Worm (Caenorhabditis elegans) whole organism, L2 larva: ENCODE results near the gene Y41D4A.6.

Experiments
- C34F6.9 ChIP-seq: fragments of 150-350 bp; optimal IDR thresholded peaks from 2 replicates; lab custom pipeline; 2014; ENCODE audit warnings: missing biosample characterization, missing genetic modification characterization
- F13H6.1 ChIP-seq: sonication (generic microtip); optimal IDR thresholded peaks from 2 replicates; lab custom pipeline; 2016; ENCODE audit warnings: missing genetic modification characterization, missing compliant biosample characterization
- R02D3.7 ChIP-seq: fragments of 150-350 bp; optimal IDR thresholded peaks from 2 replicates; lab custom pipeline; 2014; ENCODE audit warnings: missing biosample characterization, missing genetic modification characterization
- Y55F3AM.14 ChIP-seq: fragments of 200-800 bp; sonication (Bioruptor generic); optimal IDR thresholded peaks from 2 replicates; lab custom pipeline; 2018; ENCODE audit warnings: mild to moderate bottlenecking, missing genetic modification characterization, missing compliant biosample characterization
- ZK546.5 ChIP-seq: sonication (generic microtip); optimal IDR thresholded peaks from 2 replicates; lab custom pipeline; 2017; ENCODE audit warnings: missing biosample characterization, missing genetic modification characterization
- aly-2 ChIP-seq: fragments of 150-350 bp; optimal IDR thresholded peaks from 2 replicates; lab custom pipeline; 2014; ENCODE audit warnings: missing biosample characterization, missing genetic modification characterization
- ama-1 ChIP-seq: fragments of 150-350 bp; optimal IDR thresholded peaks from 2 replicates; lab custom pipeline; 2018; ENCODE audit warnings: inconsistent platforms
- blmp-1 ChIP-seq: sonication (generic microtip); optimal IDR thresholded peaks from 2 replicates; lab custom pipeline; 2017; ENCODE audit warnings: missing genetic modification characterization, mild to moderate bottlenecking, missing compliant biosample characterization, antibody characterized with exemption, moderate library complexity; ENCODE audit not compliant: insufficient read depth
- ceh-82 ChIP-seq: fragments of 150-350 bp; optimal IDR thresholded peaks from 2 replicates; lab custom pipeline; 2014; ENCODE audit warnings: missing biosample characterization, missing genetic modification characterization
- crh-2 ChIP-seq: sonication (generic microtip); optimal IDR thresholded peaks from 2 replicates; lab custom pipeline; 2017; ENCODE audit warnings: missing biosample characterization, missing genetic modification characterization
- egl-27 ChIP-seq: sonication (generic microtip); optimal IDR thresholded peaks from 3 replicates; lab custom pipeline; 2017; ENCODE audit warnings: missing biosample characterization, missing genetic modification reagents, missing genetic modification characterization
- fos-1 ChIP-seq: fragments of 150-350 bp; optimal IDR thresholded peaks from 2 replicates; lab custom pipeline; 2014; ENCODE audit warnings: missing biosample characterization, missing genetic modification characterization
- gmeb-1 ChIP-seq: fragments of 150-350 bp; optimal IDR thresholded peaks from 2 replicates; lab custom pipeline; 2014; ENCODE audit warnings: missing biosample characterization, missing genetic modification characterization
- lin-11 ChIP-seq: fragments of 150-350 bp; sonication (generic microtip); optimal IDR thresholded peaks from 2 replicates; lab custom pipeline; 2014; ENCODE audit warnings: missing biosample characterization, missing genetic modification characterization, inconsistent platforms, mixed read lengths
- lin-13 ChIP-seq: fragments of 150-350 bp; optimal IDR thresholded peaks from 2 replicates; lab custom pipeline; 2014; ENCODE audit warnings: missing biosample characterization, missing genetic modification reagents, missing genetic modification characterization
- mab-5 ChIP-seq: fragments of 150-350 bp; optimal IDR thresholded peaks from 2 replicates; lab custom pipeline; 2014; ENCODE audit warnings: missing biosample characterization, missing genetic modification characterization
- mbf-1 ChIP-seq: sonication (generic microtip); optimal IDR thresholded peaks from 2 replicates; lab custom pipeline; 2017; ENCODE audit warnings: missing biosample characterization, missing genetic modification characterization
- nhr-10 ChIP-seq: sonication (generic microtip); optimal IDR thresholded peaks from 2 replicates; lab custom pipeline; 2017; ENCODE audit warnings: missing biosample characterization, missing genetic modification characterization
- nhr-129 ChIP-seq: fragments of 150-350 bp; optimal IDR thresholded peaks from 2 replicates; lab custom pipeline; 2014; ENCODE audit warnings: missing biosample characterization, missing genetic modification characterization
- nhr-21 ChIP-seq: fragments of 150-350 bp; optimal IDR thresholded peaks from 2 replicates; lab custom pipeline; 2014; ENCODE audit warnings: missing biosample characterization, missing genetic modification characterization
- nhr-23 ChIP-seq: fragments of 150-350 bp; optimal IDR thresholded peaks from 2 replicates; lab custom pipeline; 2014; ENCODE audit warnings: missing biosample characterization, missing genetic modification reagents, missing genetic modification characterization
- nhr-237 ChIP-seq: fragments of 150-350 bp; optimal IDR thresholded peaks from 2 replicates; lab custom pipeline; 2014; ENCODE audit warnings: missing biosample characterization, missing genetic modification characterization
- nhr-25 ChIP-seq: fragments of 150-350 bp; sonication (generic microtip); optimal IDR thresholded peaks from 3 replicates; lab custom pipeline; 2014; ENCODE audit warnings: missing biosample characterization, missing genetic modification characterization
- nhr-6 ChIP-seq: fragments of 150-350 bp; optimal IDR thresholded peaks from 2 replicates; lab custom pipeline; 2014; ENCODE audit warnings: missing biosample characterization, missing genetic modification characterization
- nhr-77 ChIP-seq: fragments of 150-350 bp; optimal IDR thresholded peaks from 2 replicates; lab custom pipeline; 2014; ENCODE audit warnings: missing biosample characterization, missing genetic modification characterization
- peb-1 ChIP-seq: fragments of 150-350 bp; optimal IDR thresholded peaks from 2 replicates; lab custom pipeline; 2014; ENCODE audit warnings: missing biosample characterization, missing genetic modification characterization
- sem-4 ChIP-seq: fragments of 150-350 bp; optimal IDR thresholded peaks from 2 replicates; lab custom pipeline; 2014; ENCODE audit warnings: missing biosample characterization, missing genetic modification reagents, missing genetic modification characterization
- skn-1 ChIP-seq: sonication (generic microtip); optimal IDR thresholded peaks from 2 replicates; lab custom pipeline; 2017; ENCODE audit warnings: missing biosample characterization, missing genetic modification characterization
- sma-3 ChIP-seq: sonication (generic microtip); optimal IDR thresholded peaks from 2 replicates; lab custom pipeline; 2016; ENCODE audit warnings: missing genetic modification reagents, missing genetic modification characterization, missing compliant biosample characterization
- sma-9 ChIP-seq, 2 experiments: fragments of 150-350 bp in 1 of 2; sonication (generic microtip) in 1 of 2; optimal IDR thresholded peaks; 2 replicates each; lab custom pipeline; 2014 to 2016; ENCODE audit warnings: missing genetic modification characterization in 2 of 2, mild to moderate bottlenecking in 1 of 2, missing biosample characterization in 1 of 2, missing compliant biosample characterization in 1 of 2, missing genetic modification reagents in 1 of 2, moderate library complexity in 1 of 2
- unc-39 ChIP-seq: fragments of 150-350 bp; optimal IDR thresholded peaks from 2 replicates; lab custom pipeline; 2014; ENCODE audit warnings: missing biosample characterization, missing genetic modification characterization
- unc-62 ChIP-seq: fragments of 150-350 bp; optimal IDR thresholded peaks from 2 replicates; lab custom pipeline; 2014; ENCODE audit warnings: missing biosample characterization, missing genetic modification reagents, missing genetic modification characterization
- zag-1 ChIP-seq: fragments of 150-350 bp; optimal IDR thresholded peaks from 2 replicates; lab custom pipeline; 2014; ENCODE audit warnings: missing biosample characterization, missing genetic modification characterization
- ztf-1 ChIP-seq: fragments of 200-800 bp; sonication (Bioruptor generic); conservative IDR thresholded peaks from 2 replicates; pipeline ENCODE4 v1.3.6; 2022; ENCODE audit warnings: missing genetic modification characterization, missing compliant biosample characterization
- ztf-11 ChIP-seq: sonication (generic microtip); optimal IDR thresholded peaks from 2 replicates; lab custom pipeline; 2017; ENCODE audit warnings: missing biosample characterization, missing genetic modification characterization
- ztf-4 ChIP-seq: fragments of 150-350 bp; optimal IDR thresholded peaks from 2 replicates; lab custom pipeline; 2014; ENCODE audit warnings: missing biosample characterization, missing genetic modification characterization

Y41D4A.6 gene

DNA sequence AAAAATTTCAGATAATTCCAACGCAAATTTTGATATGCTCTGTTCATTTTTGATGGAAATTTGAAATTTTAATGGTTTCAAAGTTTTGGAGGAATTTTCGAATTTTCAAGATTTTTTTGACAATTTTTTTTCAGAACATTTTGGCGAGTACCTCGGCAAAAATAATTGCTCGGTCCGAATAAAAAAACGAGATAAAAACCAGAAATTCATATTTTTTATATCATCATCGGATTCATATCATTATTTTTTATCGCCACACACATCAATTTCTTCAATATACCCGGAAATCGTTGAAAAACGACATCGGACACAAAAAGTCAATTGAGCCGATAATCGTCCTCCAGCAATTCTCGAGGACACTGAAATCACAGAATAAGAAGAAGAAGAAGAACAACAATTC, 46.5 kb upstream of the Y41D4A.6 start:
- no peak for TF ChIP-seq peb-1
- TF ChIP-seq gmeb-1 (tag; lab: Kevin White, UChicago): no peak
- TF ChIP-seq nhr-129 (tag; lab: Kevin White, UChicago): no peak
- TF ChIP-seq ZK546.5 (tag; lab: Kevin White, UChicago): no peak
- TF ChIP-seq lin-13 (GFP tag; lab: Kevin White, UChicago): no peak
- TF ChIP-seq ztf-1 (GFP tag; lab: Robert Waterston, UW): no peak

DNA sequence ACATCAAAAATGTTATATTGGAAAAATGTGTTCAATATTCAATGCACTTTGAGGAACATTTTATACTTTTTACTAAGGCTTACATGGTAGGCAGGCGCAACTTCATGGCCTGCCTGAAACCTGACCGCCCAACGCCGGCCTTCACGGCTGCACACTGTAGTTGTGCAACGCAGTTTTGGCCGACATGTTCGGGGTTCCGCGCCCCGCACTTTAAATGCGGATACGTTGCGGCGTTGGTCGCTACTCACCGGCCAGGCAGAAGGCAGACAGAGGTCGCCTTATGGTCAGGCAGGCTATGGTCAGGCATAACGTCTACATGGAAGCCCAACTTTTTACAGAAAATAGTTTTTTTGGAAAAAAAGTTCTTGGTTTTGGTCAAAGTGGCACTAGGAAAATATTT, 45.4 kb upstream of the Y41D4A.6 start:
- no peak for TF ChIP-seq ztf-1 (GFP tag; lab: Robert Waterston, UW)
- no peak for TF ChIP-seq blmp-1
- TF ChIP-seq R02D3.7 (tag; lab: Kevin White, UChicago): no peak
- TF ChIP-seq ceh-82 (tag; lab: Kevin White, UChicago): no peak
- TF ChIP-seq fos-1 (tag; lab: Kevin White, UChicago): no peak
- no peak for TF ChIP-seq ztf-4 (tag; lab: Kevin White, UChicago)
- no peak for TF ChIP-seq crh-2 (tag; lab: Kevin White, UChicago)
- TF ChIP-seq aly-2 (tag; lab: Kevin White, UChicago): no peak
- no peak for TF ChIP-seq ama-1 (lab: Kevin White, UChicago)
- no peak for TF ChIP-seq sma-9 (GFP tag; optimal IDR thresholded peaks at IDR 0.05; lab: Kevin White, UChicago)
- TF ChIP-seq sma-9 (tag; optimal IDR thresholded peaks at IDR 0.05; lab: Kevin White, UChicago): no peak
- no peak for TF ChIP-seq gmeb-1 (tag; lab: Kevin White, UChicago)
- no peak for TF ChIP-seq ztf-11
- no peak for TF ChIP-seq nhr-25 (tag; lab: Kevin White, UChicago)
- no peak for TF ChIP-seq C34F6.9
- TF ChIP-seq lin-11 (tag; lab: Kevin White, UChicago): no peak
- no peak for TF ChIP-seq egl-27 (tag; lab: Kevin White, UChicago)

DNA sequence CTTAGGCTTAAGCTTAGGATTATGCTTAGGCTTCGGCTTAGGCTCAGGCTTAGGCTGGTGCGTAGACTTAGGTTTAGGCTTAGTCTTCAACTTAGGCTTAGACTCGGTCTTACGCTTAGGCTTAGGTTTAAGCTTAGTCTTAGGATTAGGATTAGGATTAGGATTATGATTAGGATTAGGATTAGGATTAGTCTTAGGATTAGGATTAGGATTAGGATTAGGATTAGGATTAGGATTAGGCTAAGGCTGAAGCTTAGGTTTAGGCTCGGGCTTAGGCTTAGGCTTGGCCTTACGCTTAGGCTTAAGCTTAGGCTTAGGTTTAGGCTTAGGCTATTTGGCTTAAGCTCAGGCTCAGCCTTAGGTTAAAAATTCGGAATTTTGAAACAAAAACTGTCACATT, 39.9 kb upstream of the Y41D4A.6 start:
- TF ChIP-seq ztf-11 (no peak), egl-27 (tag; lab: Kevin White, UChicago) (no peak), zag-1 (tag; lab: Kevin White, UChicago) (no peak), nhr-6 (tag; lab: Kevin White, UChicago) (no peak)

DNA sequence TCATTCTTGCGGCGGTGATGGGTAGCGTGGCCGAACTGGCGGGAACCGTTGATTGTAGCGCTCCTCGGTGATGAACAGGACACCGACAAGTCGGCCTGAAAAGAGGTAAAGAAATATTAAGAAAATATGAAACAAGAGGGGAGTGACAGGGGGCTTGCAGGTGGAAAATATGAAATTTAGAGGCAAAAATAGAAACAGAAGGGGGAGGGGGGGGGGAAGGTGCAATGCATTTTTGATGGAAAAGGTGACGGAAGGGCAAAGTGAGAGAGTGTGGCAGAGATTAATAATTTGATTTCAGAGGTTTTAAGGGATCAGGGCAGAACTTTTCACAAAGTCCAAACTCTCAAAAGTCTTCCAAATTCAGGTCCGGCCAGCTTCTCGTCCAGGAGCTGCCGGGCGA, 36.3 kb upstream of the Y41D4A.6 start, which contains the start of gene frpr-19:
Gene frpr-19, minus strand, starts transcription at position 101 of the 400 bp plus-strand sequence.
- TF ChIP-seq nhr-10 (no peak), aly-2 (tag; lab: Kevin White, UChicago) (no peak), crh-2 (tag; lab: Kevin White, UChicago) (no peak), nhr-21 (tag; lab: Kevin White, UChicago) (no peak), nhr-237 (tag; lab: Kevin White, UChicago) (no peak), ztf-1 (GFP tag; lab: Robert Waterston, UW) (no peak), nhr-23 (tag; lab: Kevin White, UChicago) (no peak), mab-5 (no peak)

DNA sequence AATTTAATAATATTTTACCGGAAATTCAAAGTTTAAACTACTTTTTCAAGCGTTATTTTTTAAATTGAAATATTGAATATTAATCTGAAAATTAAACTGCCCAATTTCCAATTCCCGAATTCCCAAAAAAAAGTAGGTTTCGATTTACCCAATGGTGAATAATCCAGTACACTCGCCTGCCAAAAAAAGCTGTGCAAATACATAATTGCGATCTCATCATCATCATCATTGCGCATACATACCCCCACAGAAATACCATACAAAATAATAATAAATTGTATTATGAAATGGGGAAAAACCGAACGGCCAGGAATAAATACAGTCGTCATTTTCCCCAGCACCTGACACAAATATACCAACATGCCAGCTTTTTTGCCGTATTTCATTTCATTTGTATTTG, 26.5 kb upstream of the Y41D4A.6 start, which contains the start of gene Y41D4A.1:
Gene Y41D4A.1, plus strand, starts transcription at position 301 of the 400 bp plus-strand sequence.
- TF ChIP-seq ceh-82 (tag; lab: Kevin White, UChicago) (no peak), mab-5 (no peak), blmp-1 (no peak), ztf-11 (no peak), lin-13 (GFP tag; lab: Kevin White, UChicago) (no peak), unc-62 (GFP tag; lab: Kevin White, UChicago) (no peak), nhr-25 (tag; lab: Kevin White, UChicago) (no peak), nhr-6 (tag; lab: Kevin White, UChicago) (no peak), F13H6.1 (tag; lab: Kevin White, UChicago) (no peak), skn-1 (tag; lab: Kevin White, UChicago) (no peak), nhr-23 (tag; lab: Kevin White, UChicago) (no peak), sem-4 (tag; lab: Kevin White, UChicago) (no peak), unc-39 (tag; lab: Kevin White, UChicago) (no peak), nhr-77 (no peak), Y55F3AM.14 (no peak), mbf-1 (tag; lab: Kevin White, UChicago) (no peak), sma-3 (no peak), nhr-10 (no peak), lin-11 (tag; lab: Kevin White, UChicago) (no peak), R02D3.7 (tag; lab: Kevin White, UChicago) (no peak)
- TF ChIP-seq, all 48 proteins: peak for 0
